Fruit fly (Drosophila melanogaster): Measurements from ENCODE around the gene CG3638.
A peak's percentile ranks its signal among the peaks of the same experiment; 100 is the strongest.

The CG3638 gene

DNA sequence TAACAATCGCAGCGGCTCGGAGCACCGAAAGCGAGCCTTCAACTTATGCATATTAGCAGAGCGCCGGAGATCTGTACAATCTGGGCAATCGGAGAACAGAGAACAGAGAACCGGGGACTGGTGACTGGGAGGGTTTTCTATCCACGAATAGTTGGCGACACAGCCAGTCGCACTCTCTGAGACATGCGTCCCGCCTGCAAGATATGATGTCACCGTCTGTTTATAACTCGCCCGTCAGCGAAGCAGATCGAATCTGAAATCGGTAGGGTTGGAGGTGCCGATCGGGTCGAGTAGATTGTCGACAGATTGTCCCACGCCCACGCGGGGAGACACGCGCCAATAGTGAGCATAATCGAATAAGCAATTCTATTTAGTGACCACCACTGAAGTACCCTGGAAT is 5.6 kb upstream of the CG3638 start:
- TF ChIP-seq hb (GFP tag; IDR thresholded peaks at IDR 0.05; ENCODE audit: partially characterized antibody), result no peak
- 0 out of 3 replicates have a peak, but pooled peaks have one; percentile 21 for TF ChIP-seq sr (GFP tag; IDR thresholded peaks at IDR 0.05)
- TF ChIP-seq tap (tag; optimal IDR thresholded peaks at IDR 0.05), result no peak
- TF ChIP-seq Dp (GFP tag; optimal IDR thresholded peaks at IDR 0.05), result no peak
- TF ChIP-seq CG33557 (GFP tag; optimal IDR thresholded peaks at IDR 0.05), result no peak
- TF ChIP-seq Ets65A (GFP tag), result peak; percentile 75
- TF ChIP-seq grn (GFP tag; optimal IDR thresholded peaks at IDR 0.05), result peak; percentile 7
- no peak for TF ChIP-seq Rx (GFP tag; IDR thresholded peaks at IDR 0.05)
- peak; percentile 53; the same call in 1 of the 4 replicates for TF ChIP-seq chinmo (GFP tag; IDR thresholded peaks at IDR 0.05; ENCODE audit: partially characterized antibody)
- no peak for TF ChIP-seq vnd (GFP tag; IDR thresholded peaks at IDR 0.05; ENCODE audit: partially characterized antibody)
- peak; percentile 53 for TF ChIP-seq Atf3 (GFP tag; optimal IDR thresholded peaks at IDR 0.05)
- no peak for TF ChIP-seq rib (GFP tag; IDR thresholded peaks at IDR 0.05)
- no peak for TF ChIP-seq Stat92E (GFP tag; optimal IDR thresholded peaks at IDR 0.05)
- 0 out of 3 replicates have a peak, but pooled peaks have one; percentile 6 for TF ChIP-seq Dbx (GFP tag; IDR thresholded peaks at IDR 0.05)
- TF ChIP-seq CG10979 (tag; optimal IDR thresholded peaks at IDR 0.05), result no peak
- TF ChIP-seq Hr39 (optimal IDR thresholded peaks at IDR 0.05), result no peak

DNA sequence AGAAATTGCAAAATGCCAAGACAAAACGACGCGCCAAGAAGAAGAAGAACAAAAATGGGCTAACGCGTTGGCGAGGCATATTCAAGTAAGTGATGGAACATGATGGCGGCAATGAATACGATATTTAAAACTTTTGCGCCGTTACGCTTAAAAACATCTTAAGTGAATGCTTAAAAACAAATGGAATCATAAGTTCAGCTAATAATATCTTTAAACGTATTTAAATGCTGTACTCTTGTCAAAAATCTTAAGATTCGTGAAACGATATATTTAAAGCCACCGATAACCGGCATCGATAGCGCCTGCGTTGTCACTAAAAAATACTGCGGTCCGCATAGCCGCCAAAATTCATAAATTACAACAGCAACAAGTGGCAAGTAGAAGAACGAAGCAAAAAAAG is 3.3 kb upstream of the CG3638 start, which contains the start of gene CG11403:
Gene CG11403 (minus strand): TSS at position 53 of the 400 bp plus-strand sequence.
- TF ChIP-seq CG12659 (GFP tag; optimal IDR thresholded peaks at IDR 0.05) (peak; percentile 32), CG17802 (tag; optimal IDR thresholded peaks at IDR 0.05) (no peak), Nf-YC (tag; optimal IDR thresholded peaks at IDR 0.05) (peak; percentile 32), gro (GFP tag; optimal IDR thresholded peaks at IDR 0.05) (peak; percentile 2), CG4328 (GFP tag; optimal IDR thresholded peaks at IDR 0.05) (no peak), CG18262 (tag; optimal IDR thresholded peaks at IDR 0.05) (peak; percentile 13), Opbp (GFP tag; IDR thresholded peaks at IDR 0.05; ENCODE audit: partially characterized antibody) (peak; percentile 73; the same call in 1 of the 3 replicates), CG30403 (GFP tag; optimal IDR thresholded peaks at IDR 0.05) (peak; percentile 22), CG3838 (GFP tag; optimal IDR thresholded peaks at IDR 0.05) (no peak), CG13287 (GFP tag; IDR thresholded peaks at IDR 0.05; ENCODE audit: partially characterized antibody) (peak; percentile 90), hb (GFP tag; IDR thresholded peaks at IDR 0.05; ENCODE audit: partially characterized antibody) (peak; percentile 77), Ets97D (GFP tag; optimal IDR thresholded peaks at IDR 0.05) (peak; percentile 58), Doc3 (GFP tag; IDR thresholded peaks at IDR 0.05; ENCODE audit: partially characterized antibody) (peak; percentile 82), pb (GFP tag; optimal IDR thresholded peaks at IDR 0.05) (no peak), CG34224 (GFP tag; IDR thresholded peaks at IDR 0.05; ENCODE audit: partially characterized antibody) (peak; percentile 74), Pdp1 (GFP tag; optimal IDR thresholded peaks at IDR 0.05) (peak in 1 of 2 experiments; percentile 37), sisA (GFP tag; IDR thresholded peaks at IDR 0.05) (no peak), Lhr (GFP tag; optimal IDR thresholded peaks at IDR 0.05) (peak; percentile 29), E2f2 (GFP tag; IDR thresholded peaks at IDR 0.05) (peak; percentile 97), ato (GFP tag; IDR thresholded peaks at IDR 0.05; ENCODE audit: partially characterized antibody) (peak; percentile 51; the same call in 1 of the 2 replicates), CoRest (tag; optimal IDR thresholded peaks at IDR 0.05) (peak; percentile 57), Mad (GFP tag; optimal IDR thresholded peaks at IDR 0.05) (no peak), slbo (GFP tag; IDR thresholded peaks at IDR 0.05) (0 out of 2 replicates have a peak, but pooled peaks have one; percentile 8), Ets65A (GFP tag) (peak; percentile 49), CG16813 (GFP tag; IDR thresholded peaks at IDR 0.05; ENCODE audit: partially characterized antibody) (peak; percentile 88), kah (GFP tag; optimal IDR thresholded peaks at IDR 0.05) (peak; percentile 87), Dref (GFP tag; IDR thresholded peaks at IDR 0.05) (peak; percentile 61), hkb (optimal IDR thresholded peaks at IDR 0.05) (peak; percentile 74), hkb (GFP tag; IDR thresholded peaks at IDR 0.05) (no peak), dysf (GFP tag; IDR thresholded peaks at IDR 0.05) (no peak), CG2120 (GFP tag; optimal IDR thresholded peaks at IDR 0.05) (peak; percentile 22), Hmr (GFP tag; optimal IDR thresholded peaks at IDR 0.05) (peak; percentile 7), CG6791 (GFP tag; IDR thresholded peaks at IDR 0.05; ENCODE audit: partially characterized antibody) (peak; percentile 69; the same call in 1 of the 3 replicates), CG10147 (GFP tag; optimal IDR thresholded peaks at IDR 0.05) (peak; percentile 13), ken (GFP tag; IDR thresholded peaks at IDR 0.05) (no peak)

All from whole organism, embryonic.